Worm (Caenorhabditis elegans) whole organism, L4 larva: ENCODE measurements around the gene klc-2.

Source experiments
- Y48G9A.11 ChIP-seq: fragments of 200-800 bp; sonication (Bioruptor generic); IDR thresholded peaks from 2 replicates; pipeline ENCODE4 v1.3.6; 2022; ENCODE audit warnings: missing genetic modification reagents, missing genetic modification characterization, missing compliant biosample characterization
- ceh-82 ChIP-seq: sonication (generic microtip); optimal IDR thresholded peaks from 2 replicates; lab custom pipeline; 2017; ENCODE audit warnings: missing biosample characterization, missing genetic modification characterization
- ctbp-1 ChIP-seq: fragments of 200-800 bp; sonication (Bioruptor generic); IDR thresholded peaks from 2 replicates; pipeline ENCODE4 v1.3.6; 2022; ENCODE audit warnings: missing genetic modification reagents, missing genetic modification characterization, missing compliant biosample characterization
- daf-12 ChIP-seq: fragments of 150-350 bp; optimal IDR thresholded peaks from 2 replicates; lab custom pipeline; 2014; ENCODE audit warnings: missing biosample characterization, missing genetic modification reagents, missing genetic modification characterization
- dmd-9 ChIP-seq: fragments of 200-800 bp; sonication (Bioruptor generic); IDR thresholded peaks from 2 replicates; pipeline ENCODE4 v1.3.6; 2022; ENCODE audit warnings: missing genetic modification reagents, missing genetic modification characterization, missing compliant biosample characterization
- hif-1 ChIP-seq, 2 experiments: sonication (generic microtip); optimal IDR thresholded peaks; 2 replicates each; lab custom pipeline; 2016 to 2017; ENCODE audit warnings: missing compliant biosample characterization in 2 of 2, missing genetic modification characterization in 2 of 2, missing genetic modification reagents in 2 of 2, missing genotype in 2 of 2, mild to moderate bottlenecking in 1 of 2
- lin-1 ChIP-seq: fragments of 200-800 bp; sonication (Bioruptor generic); IDR thresholded peaks from 2 replicates; pipeline ENCODE4 v1.3.6; 2022; ENCODE audit warnings: missing genetic modification reagents, missing genetic modification characterization, missing compliant biosample characterization
- lin-29 ChIP-seq: fragments of 200-800 bp; sonication (Bioruptor generic); IDR thresholded peaks from 2 replicates; pipeline ENCODE4 v1.3.6; 2022; ENCODE audit warnings: missing genetic modification reagents, missing genetic modification characterization, missing compliant biosample characterization
- mxl-2 ChIP-seq: fragments of 200-800 bp; sonication (Bioruptor generic); conservative IDR thresholded peaks from 2 replicates; pipeline ENCODE4 v1.3.6; 2022; ENCODE audit warnings: missing genetic modification reagents, missing genetic modification characterization, missing compliant biosample characterization
- nhr-11 ChIP-seq: fragments of 150-350 bp; optimal IDR thresholded peaks from 2 replicates; lab custom pipeline; 2014; ENCODE audit warnings: missing biosample characterization, missing genetic modification characterization
- nhr-25 ChIP-seq: sonication (generic microtip); optimal IDR thresholded peaks from 2 replicates; lab custom pipeline; 2017; ENCODE audit warnings: missing genetic modification characterization, mild to moderate bottlenecking, missing compliant biosample characterization, antibody characterized with exemption, moderate library complexity, borderline replicate concordance; ENCODE audit not compliant: insufficient read depth
- nhr-28 ChIP-seq: fragments of 150-350 bp; optimal IDR thresholded peaks from 2 replicates; lab custom pipeline; 2014; ENCODE audit warnings: missing biosample characterization, missing genetic modification characterization
- unc-39 ChIP-seq: sonication (generic microtip); optimal IDR thresholded peaks from 2 replicates; lab custom pipeline; 2017; ENCODE audit warnings: missing biosample characterization, missing genetic modification characterization
- unc-62 ChIP-seq, 3 experiments: fragments of 150-350 bp in 1 of 3; sonication (generic microtip); optimal IDR thresholded peaks in 2 of 3; peaks in 1 of 3; 1 replicate in 1 of 3; 2 replicates in 2 of 3; lab custom pipeline; 2014 to 2017; ENCODE audit warnings: missing biosample characterization in 3 of 3, missing genetic modification characterization in 3 of 3, missing genetic modification reagents in 3 of 3, missing genotype in 1 of 3

klc-2 gene

DNA sequence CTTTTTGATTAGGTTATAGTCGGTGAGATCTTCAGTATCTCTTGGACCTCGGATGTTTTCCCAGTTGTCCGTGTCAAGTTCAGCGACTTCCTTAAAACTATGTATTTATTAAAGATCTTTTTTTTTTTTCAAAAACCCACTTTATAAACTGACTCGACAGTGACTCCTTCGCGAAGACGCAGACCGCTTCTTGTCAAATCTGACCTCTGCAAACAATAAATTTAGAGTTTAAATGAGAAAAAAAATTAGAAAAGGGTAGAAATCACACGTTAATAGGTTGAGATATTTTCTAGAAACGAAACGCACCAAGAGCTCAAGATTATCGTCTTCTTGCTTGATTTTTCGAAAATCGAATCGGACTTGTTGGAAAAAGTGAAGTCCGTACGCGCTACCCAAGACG lies 45.4 kb downstream of the klc-2 start, which contains the start of gene C24G6.8:
Gene C24G6.8, minus strand, starts transcription at position 101 of the 400 bp plus-strand sequence.
- TF ChIP-seq nhr-28 (tag; lab: Kevin White, UChicago) (no peak), ceh-82 (no peak), unc-62 (GFP tag; optimal IDR thresholded peaks at IDR 0.05 in 1 of 2; lab: Kevin White, UChicago) (peak in 1 of 2 experiments; percentile 3), unc-62 (tag; optimal IDR thresholded peaks at IDR 0.05; lab: Kevin White, UChicago) (no peak), unc-39 (tag; lab: Kevin White, UChicago) (no peak), mxl-2 (no peak)

DNA sequence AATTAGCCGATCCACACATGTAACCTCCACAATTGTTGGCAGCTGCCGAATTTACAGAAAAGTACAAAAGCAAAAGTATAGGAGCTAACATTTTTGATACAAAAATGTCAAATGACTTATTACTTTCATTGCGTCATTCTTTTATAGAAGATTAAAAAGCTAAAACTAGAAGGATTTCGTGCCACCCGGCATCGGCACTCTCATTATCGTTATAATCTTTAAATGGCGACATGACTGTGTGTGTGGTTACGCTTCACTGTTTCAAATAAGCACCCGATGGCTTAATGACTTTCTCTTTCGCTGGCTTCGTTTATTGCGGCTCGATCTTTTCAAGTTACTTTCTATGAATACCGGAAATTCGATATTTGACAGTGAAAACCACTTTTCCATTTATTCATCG lies 47.5 kb downstream of the klc-2 start, which contains the start of gene grl-1:
Gene grl-1, minus strand, starts transcription at position 101 of the 400 bp plus-strand sequence.
- TF ChIP-seq lin-29 (GFP tag; lab: Robert Waterston, UW) = no peak
- TF ChIP-seq nhr-11 (tag; lab: Kevin White, UChicago) = no peak
- TF ChIP-seq lin-1 (GFP tag; lab: Robert Waterston, UW) = no peak
- no peak for TF ChIP-seq unc-62 (GFP tag; optimal IDR thresholded peaks at IDR 0.05 in 1 of 2; lab: Kevin White, UChicago)
- TF ChIP-seq unc-62 (tag; optimal IDR thresholded peaks at IDR 0.05; lab: Kevin White, UChicago) = no peak
- TF ChIP-seq Y48G9A.11 (GFP tag; lab: Robert Waterston, UW) = no peak
- no peak for TF ChIP-seq dmd-9
- no peak for TF ChIP-seq ctbp-1 (GFP tag; lab: Robert Waterston, UW)
- no peak for TF ChIP-seq daf-12 (tag; lab: Kevin White, UChicago)
- no peak for TF ChIP-seq nhr-25 (tag; lab: Kevin White, UChicago)

DNA sequence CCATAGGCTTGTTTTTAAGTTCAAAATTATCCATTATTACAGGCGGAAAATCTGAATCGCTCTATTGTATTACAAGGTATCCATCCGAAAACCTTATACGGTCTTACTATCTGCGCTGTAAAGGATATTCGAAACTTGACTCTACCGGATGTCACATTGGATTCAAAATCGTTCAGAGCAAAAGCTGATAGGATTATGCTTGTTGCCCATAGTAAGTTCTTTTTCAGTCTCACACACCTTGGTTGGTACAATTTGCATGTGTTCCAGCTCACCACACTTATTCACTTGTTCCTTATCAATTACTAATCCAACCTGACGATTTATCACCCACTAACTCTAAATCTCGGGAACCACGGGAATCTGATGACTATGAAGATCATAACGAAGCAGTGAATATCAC lies 53.5 kb downstream of the klc-2 start:
- peak in 1 of 2 experiments; percentile 92 for TF ChIP-seq unc-62 (GFP tag; optimal IDR thresholded peaks at IDR 0.05 in 1 of 2; lab: Kevin White, UChicago)
- no peak for TF ChIP-seq unc-62 (tag; optimal IDR thresholded peaks at IDR 0.05; lab: Kevin White, UChicago)
- no peak for TF ChIP-seq hif-1 (tag; optimal IDR thresholded peaks at IDR 0.05; lab: Kevin White, UChicago)
- TF ChIP-seq, all 104 proteins: peak for 1
